Fruit fly (Drosophila melanogaster): ENCODE results near the gene CG18171.

The CG18171 gene

dm6 chr3L:1690727-1691413 lies 32.1 kb downstream of the CG18171 start:
- TF ChIP-seq CG14655 (GFP tag; optimal IDR thresholded peaks at IDR 0.05), result peak; percentile 81
- peak; percentile 28 for TF ChIP-seq D1 (tag; optimal IDR thresholded peaks at IDR 0.05)
- peak; percentile 73 for TF ChIP-seq Pif1B (GFP tag; optimal IDR thresholded peaks at IDR 0.05)
- TF ChIP-seq CG10348 (GFP tag; IDR thresholded peaks at IDR 0.05), result no peak
- TF ChIP-seq Snoo (tag; optimal IDR thresholded peaks at IDR 0.05), result peak; percentile 54
- TF ChIP-seq rn (GFP tag; IDR thresholded peaks at IDR 0.05), result peak; percentile 44; the same call in 1 of the 2 replicates
- peak; percentile 77 for TF ChIP-seq CG8301 (tag; optimal IDR thresholded peaks at IDR 0.05)
- TF ChIP-seq EcR (GFP tag; optimal IDR thresholded peaks at IDR 0.05), result no peak
- TF ChIP-seq Ets98B (GFP tag; IDR thresholded peaks at IDR 0.05), result peak; percentile 72
- peak; percentile 86 for TF ChIP-seq Pif1A (GFP tag; optimal IDR thresholded peaks at IDR 0.05)
- peak; percentile 86 for TF ChIP-seq CG4496 (GFP tag; IDR thresholded peaks at IDR 0.05)
- peak; percentile 70 for TF ChIP-seq gl (tag; optimal IDR thresholded peaks at IDR 0.05)
- peak; percentile 39 for TF ChIP-seq CG13204 (GFP tag; optimal IDR thresholded peaks at IDR 0.05)
- peak; percentile 86 for TF ChIP-seq CG8159 (tag; optimal IDR thresholded peaks at IDR 0.05)
- TF ChIP-seq fd96Ca (GFP tag; IDR thresholded peaks at IDR 0.05), result peak; percentile 86
- peak; percentile 72 for TF ChIP-seq CG34367 (tag; optimal IDR thresholded peaks at IDR 0.05)
- TF ChIP-seq CG32121 (GFP tag; IDR thresholded peaks at IDR 0.05), result peak; percentile 55; the same call in 1 of the 2 replicates
- peak; percentile 85 for TF ChIP-seq CG9948 (tag; optimal IDR thresholded peaks at IDR 0.05)
- peak; percentile 79 for TF ChIP-seq CG15710 (tag; optimal IDR thresholded peaks at IDR 0.05)
- TF ChIP-seq CG17806 (tag; optimal IDR thresholded peaks at IDR 0.05), result peak; percentile 83
- TF ChIP-seq CG12605 (GFP tag; IDR thresholded peaks at IDR 0.05), result peak; percentile 63

dm6 chr3L:1688569-1688968 lies 34.4 kb downstream of the CG18171 start:
- TF ChIP-seq EcR (GFP tag; optimal IDR thresholded peaks at IDR 0.05) (peak; percentile 26), fd96Ca (GFP tag; IDR thresholded peaks at IDR 0.05) (peak; percentile 49; the same call in 1 of the 3 replicates), CG34367 (tag; optimal IDR thresholded peaks at IDR 0.05) (no peak), CG13204 (GFP tag; optimal IDR thresholded peaks at IDR 0.05) (peak; percentile 59), Ets98B (GFP tag; IDR thresholded peaks at IDR 0.05) (peak; percentile 28), CG4496 (GFP tag; IDR thresholded peaks at IDR 0.05) (peak; percentile 89), Pif1B (GFP tag; optimal IDR thresholded peaks at IDR 0.05) (no peak), Pif1A (GFP tag; optimal IDR thresholded peaks at IDR 0.05) (no peak), CG9948 (tag; optimal IDR thresholded peaks at IDR 0.05) (no peak)

dm6 chr3L:1688161-1688560 lies 34.8 kb downstream of the CG18171 start:
- no peak for TF ChIP-seq rn (GFP tag; IDR thresholded peaks at IDR 0.05)
- TF ChIP-seq fd96Ca (GFP tag; IDR thresholded peaks at IDR 0.05), result no peak
- no peak for TF ChIP-seq Pif1B (GFP tag; optimal IDR thresholded peaks at IDR 0.05)
- peak; percentile 42 for TF ChIP-seq CG8301 (tag; optimal IDR thresholded peaks at IDR 0.05)
- no peak for TF ChIP-seq Ets98B (GFP tag; IDR thresholded peaks at IDR 0.05)
- TF ChIP-seq CG8159 (tag; optimal IDR thresholded peaks at IDR 0.05), result peak; percentile 22
- no peak for TF ChIP-seq CG32121 (GFP tag; IDR thresholded peaks at IDR 0.05)
- TF ChIP-seq CG10348 (GFP tag; IDR thresholded peaks at IDR 0.05), result no peak
- no peak for TF ChIP-seq gl (tag; optimal IDR thresholded peaks at IDR 0.05)
- no peak for TF ChIP-seq CG13204 (GFP tag; optimal IDR thresholded peaks at IDR 0.05)
- TF ChIP-seq CG14655 (GFP tag; optimal IDR thresholded peaks at IDR 0.05), result peak; percentile 50
- TF ChIP-seq CG15710 (tag; optimal IDR thresholded peaks at IDR 0.05), result no peak
- no peak for TF ChIP-seq CG12605 (GFP tag; IDR thresholded peaks at IDR 0.05)
- TF ChIP-seq EcR (GFP tag; optimal IDR thresholded peaks at IDR 0.05), result no peak
- no peak for TF ChIP-seq Pif1A (GFP tag; optimal IDR thresholded peaks at IDR 0.05)
- no peak for TF ChIP-seq CG4496 (GFP tag; IDR thresholded peaks at IDR 0.05)
- no peak for TF ChIP-seq CG17806 (tag; optimal IDR thresholded peaks at IDR 0.05)
- no peak for TF ChIP-seq D1 (tag; optimal IDR thresholded peaks at IDR 0.05)
- no peak for TF ChIP-seq CG34367 (tag; optimal IDR thresholded peaks at IDR 0.05)
- TF ChIP-seq CG9948 (tag; optimal IDR thresholded peaks at IDR 0.05), result peak; percentile 12
- no peak for TF ChIP-seq Snoo (tag; optimal IDR thresholded peaks at IDR 0.05)

dm6 chr3L:1683091-1683490 lies 39.9 kb downstream of the CG18171 start:
- TF ChIP-seq CG8159 (tag; optimal IDR thresholded peaks at IDR 0.05) (peak; percentile 77), CG8301 (tag; optimal IDR thresholded peaks at IDR 0.05) (peak; percentile 26), gl (tag; optimal IDR thresholded peaks at IDR 0.05) (peak; percentile 44), CG17806 (tag; optimal IDR thresholded peaks at IDR 0.05) (peak; percentile 64), Ets98B (GFP tag; IDR thresholded peaks at IDR 0.05) (0 out of 2 replicates have a peak, but pooled peaks have one; percentile 21), Pif1B (GFP tag; optimal IDR thresholded peaks at IDR 0.05) (peak; percentile 68), CG10348 (GFP tag; IDR thresholded peaks at IDR 0.05) (no peak), EcR (GFP tag; optimal IDR thresholded peaks at IDR 0.05) (no peak), CG15710 (tag; optimal IDR thresholded peaks at IDR 0.05) (peak; percentile 67), CG12605 (GFP tag; IDR thresholded peaks at IDR 0.05) (peak; percentile 77), CG13204 (GFP tag; optimal IDR thresholded peaks at IDR 0.05) (no peak), CG32121 (GFP tag; IDR thresholded peaks at IDR 0.05) (no peak), CG4496 (GFP tag; IDR thresholded peaks at IDR 0.05) (peak; percentile 82), Snoo (tag; optimal IDR thresholded peaks at IDR 0.05) (peak; percentile 17), Pif1A (GFP tag; optimal IDR thresholded peaks at IDR 0.05) (peak; percentile 66), CG9948 (tag; optimal IDR thresholded peaks at IDR 0.05) (peak; percentile 63), rn (GFP tag; IDR thresholded peaks at IDR 0.05) (no peak; the same call in 1 of the 2 replicates), CG14655 (GFP tag; optimal IDR thresholded peaks at IDR 0.05) (peak; percentile 57), D1 (tag; optimal IDR thresholded peaks at IDR 0.05) (no peak), CG34367 (tag; optimal IDR thresholded peaks at IDR 0.05) (peak; percentile 41), fd96Ca (GFP tag; IDR thresholded peaks at IDR 0.05) (peak; percentile 71; the same call in 2 of the 3 replicates)

- TF ChIP-seq CG32121 (GFP tag; IDR thresholded peaks at IDR 0.05) (no peak), CG13204 (GFP tag; optimal IDR thresholded peaks at IDR 0.05) (no peak), CG17806 (tag; optimal IDR thresholded peaks at IDR 0.05) (peak; percentile 23), fd96Ca (GFP tag; IDR thresholded peaks at IDR 0.05) (no peak), EcR (GFP tag; optimal IDR thresholded peaks at IDR 0.05) (peak; percentile 23), CG9948 (tag; optimal IDR thresholded peaks at IDR 0.05) (peak; percentile 28), gl (tag; optimal IDR thresholded peaks at IDR 0.05) (peak; percentile 5), CG4496 (GFP tag; IDR thresholded peaks at IDR 0.05) (no peak), D1 (tag; optimal IDR thresholded peaks at IDR 0.05) (no peak), CG15710 (tag; optimal IDR thresholded peaks at IDR 0.05) (peak; percentile 38), Pif1A (GFP tag; optimal IDR thresholded peaks at IDR 0.05) (peak; percentile 36), CG34367 (tag; optimal IDR thresholded peaks at IDR 0.05) (no peak), CG8159 (tag; optimal IDR thresholded peaks at IDR 0.05) (peak; percentile 61), Snoo (tag; optimal IDR thresholded peaks at IDR 0.05) (peak; percentile 39), CG10348 (GFP tag; IDR thresholded peaks at IDR 0.05) (no peak), Ets98B (GFP tag; IDR thresholded peaks at IDR 0.05) (no peak), Pif1B (GFP tag; optimal IDR thresholded peaks at IDR 0.05) (peak; percentile 11), CG8301 (tag; optimal IDR thresholded peaks at IDR 0.05) (peak; percentile 9), CG14655 (GFP tag; optimal IDR thresholded peaks at IDR 0.05) (peak; percentile 35), rn (GFP tag; IDR thresholded peaks at IDR 0.05) (no peak)
Measured at dm6 chr3L:1679394-1679793, 43.6 kb downstream of the CG18171 start.

Measured in whole organism, pupa.